Fruit fly (Drosophila melanogaster): ENCODE results near the gene crok.

Gene crok

DNA sequence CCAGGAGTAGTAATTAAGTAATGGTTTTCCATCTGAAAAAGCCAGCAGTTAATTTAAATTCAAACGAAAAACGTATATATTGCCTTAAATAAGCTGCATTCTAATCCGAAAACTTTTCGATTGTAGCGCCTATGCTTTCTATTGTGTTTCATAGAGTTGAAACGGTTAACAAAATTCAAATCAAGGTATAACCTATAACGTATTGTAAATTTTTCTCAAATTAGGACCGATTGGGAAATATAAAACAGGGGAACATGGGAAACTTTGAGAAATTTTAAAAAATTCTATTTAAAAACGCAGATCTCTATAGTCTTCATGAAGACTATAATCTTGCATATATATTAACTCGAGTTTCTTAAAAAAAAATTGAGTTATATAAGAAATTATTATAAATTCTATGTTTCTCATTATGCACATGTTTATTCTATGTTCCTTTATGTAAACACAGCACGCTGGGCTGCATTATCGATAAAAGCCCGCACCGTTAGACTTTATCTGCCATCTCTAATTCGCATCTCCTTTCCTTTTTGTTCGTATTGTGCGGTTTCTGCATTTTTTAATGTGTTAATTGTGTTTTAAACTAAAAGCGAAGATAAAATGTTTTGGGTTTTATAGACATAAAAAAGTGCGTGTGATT is 1.8 kb downstream of the crok start, which contains the start of gene bru1 (continued):
- TF ChIP-seq CG31224 (GFP tag; IDR thresholded peaks at IDR 0.05) (no peak), ap (GFP tag; IDR thresholded peaks at IDR 0.05) (no peak), CG1603 (tag; optimal IDR thresholded peaks at IDR 0.05) (peak; percentile 63), Tbp (GFP tag; optimal IDR thresholded peaks at IDR 0.05) (no peak), CG15011 (GFP tag; optimal IDR thresholded peaks at IDR 0.05) (no peak), CG14050 (GFP tag; IDR thresholded peaks at IDR 0.05) (no peak), kay (GFP tag; optimal IDR thresholded peaks at IDR 0.05) (no peak), Bdp1 (GFP tag; optimal IDR thresholded peaks at IDR 0.05) (no peak), zen2 (GFP tag; IDR thresholded peaks at IDR 0.05; ENCODE audit: partially characterized antibody) (no peak), CG12942 (GFP tag; optimal IDR thresholded peaks at IDR 0.05) (no peak), CG13123 (GFP tag; optimal IDR thresholded peaks at IDR 0.05) (no peak), CG11560 (tag; IDR thresholded peaks at IDR 0.05) (no peak), ftz-f1 (GFP tag; optimal IDR thresholded peaks at IDR 0.05) (no peak), pan (optimal IDR thresholded peaks at IDR 0.05) (no peak), pan (GFP tag; optimal IDR thresholded peaks at IDR 0.05 in 1 of 2, IDR thresholded peaks at IDR 0.05 in 1 of 2) (no peak), E2f1 (GFP tag; IDR thresholded peaks at IDR 0.05) (no peak), salm (tag; optimal IDR thresholded peaks at IDR 0.05) (no peak), Jarid2 (GFP tag; optimal IDR thresholded peaks at IDR 0.05) (no peak), CG2889 (GFP tag; IDR thresholded peaks at IDR 0.05) (no peak), CG6813 (GFP tag; optimal IDR thresholded peaks at IDR 0.05) (no peak), amos (GFP tag; IDR thresholded peaks at IDR 0.05; ENCODE audit: partially characterized antibody) (no peak), Ssrp (tag; optimal IDR thresholded peaks at IDR 0.05) (no peak), usp (GFP tag; optimal IDR thresholded peaks at IDR 0.05) (no peak), CG15073 (GFP tag; optimal IDR thresholded peaks at IDR 0.05) (no peak), stwl (tag; optimal IDR thresholded peaks at IDR 0.05) (peak; percentile 90), zen (tag; optimal IDR thresholded peaks at IDR 0.05) (peak; percentile 64), scrt (GFP tag; optimal IDR thresholded peaks at IDR 0.05) (no peak), jing (GFP tag; optimal IDR thresholded peaks at IDR 0.05) (no peak), TFAM (GFP tag; optimal IDR thresholded peaks at IDR 0.05) (no peak), CG30020 (tag; optimal IDR thresholded peaks at IDR 0.05) (peak; percentile 72), GATAe (GFP tag; conservative IDR thresholded peaks at IDR 0.05) (no peak), pho (GFP tag; optimal IDR thresholded peaks at IDR 0.05) (no peak), psq (GFP tag; optimal IDR thresholded peaks at IDR 0.05) (no peak), insv (GFP tag; optimal IDR thresholded peaks at IDR 0.05) (no peak), pfk (GFP tag; optimal IDR thresholded peaks at IDR 0.05) (peak; percentile 71), Sry-δ (GFP tag; optimal IDR thresholded peaks at IDR 0.05) (peak; percentile 13), Hr51 (GFP tag; optimal IDR thresholded peaks at IDR 0.05) (no peak), pros (GFP tag; optimal IDR thresholded peaks at IDR 0.05) (no peak)

DNA sequence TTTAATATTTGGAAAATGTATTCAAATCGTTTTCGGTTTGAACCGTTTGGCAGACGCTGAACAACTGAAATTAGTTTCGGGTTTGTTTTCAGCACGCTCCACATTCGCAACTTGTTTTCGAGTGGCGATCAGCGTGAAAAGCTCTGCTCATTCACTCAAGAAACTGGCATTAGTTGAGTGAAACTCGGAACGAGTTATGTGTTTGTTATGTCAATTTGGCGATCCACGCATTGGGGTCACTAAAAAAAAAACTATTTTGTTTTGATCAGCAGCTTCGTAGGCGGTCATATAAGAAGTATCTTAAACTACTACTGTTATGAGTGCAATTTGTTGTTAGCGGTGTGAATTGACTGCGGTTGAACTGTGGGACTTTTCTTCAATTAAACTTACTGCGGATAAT is 4.8 kb downstream of the crok start, which contains the start of gene atilla:
Gene atilla (minus strand): TSS at position 266 of the 400 bp plus-strand sequence.
- TF ChIP-seq C15 (GFP tag; IDR thresholded peaks at IDR 0.05) (no peak), E2f1 (GFP tag; IDR thresholded peaks at IDR 0.05) (no peak), CG10147 (GFP tag; optimal IDR thresholded peaks at IDR 0.05) (no peak), vnd (GFP tag; IDR thresholded peaks at IDR 0.05; ENCODE audit: partially characterized antibody) (no peak), Chrac-16 (GFP tag; optimal IDR thresholded peaks at IDR 0.05) (no peak), CG33557 (GFP tag; optimal IDR thresholded peaks at IDR 0.05) (no peak), prd (optimal IDR thresholded peaks at IDR 0.05) (no peak), prd (GFP tag; IDR thresholded peaks at IDR 0.05) (no peak), maf-S (GFP tag; optimal IDR thresholded peaks at IDR 0.05) (no peak), Dbx (GFP tag; IDR thresholded peaks at IDR 0.05) (0 out of 3 replicates have a peak, but pooled peaks have one; percentile 6), bowl (GFP tag; IDR thresholded peaks at IDR 0.05) (no peak), CG8290 (GFP tag; optimal IDR thresholded peaks at IDR 0.05) (no peak), CG8290 (tag; optimal IDR thresholded peaks at IDR 0.05) (peak in 1 of 2 experiments; percentile 9), hb (GFP tag; IDR thresholded peaks at IDR 0.05; ENCODE audit: partially characterized antibody) (no peak), Dll (GFP tag; IDR thresholded peaks at IDR 0.05; ENCODE audit: partially characterized antibody) (no peak), pros (GFP tag; optimal IDR thresholded peaks at IDR 0.05) (no peak), lab (GFP tag; optimal IDR thresholded peaks at IDR 0.05) (peak; percentile 36)

Measured in whole organism, embryonic.